Worm (Caenorhabditis elegans) whole organism, L2 larva: ENCODE results near the gene clec-150.

Experiments
- ceh-16 ChIP-seq: fragments of 150-350 bp; optimal IDR thresholded peaks from 2 replicates; lab custom pipeline; 2014; ENCODE audit warnings: missing biosample characterization, missing genetic modification characterization
- dmd-4 ChIP-seq: sonication (generic microtip); optimal IDR thresholded peaks from 2 replicates; lab custom pipeline; 2017; ENCODE audit warnings: missing biosample characterization, missing genetic modification characterization
- elt-1 ChIP-seq: fragments of 150-350 bp; optimal IDR thresholded peaks from 2 replicates; lab custom pipeline; 2014; ENCODE audit warnings: missing biosample characterization, missing genetic modification characterization
- lin-39 ChIP-seq: fragments of 150-350 bp; optimal IDR thresholded peaks from 2 replicates; lab custom pipeline; 2014; ENCODE audit warnings: missing biosample characterization, missing genetic modification reagents, missing genetic modification characterization
- nhr-11 ChIP-seq: fragments of 150-350 bp; optimal IDR thresholded peaks from 2 replicates; lab custom pipeline; 2014; ENCODE audit warnings: missing biosample characterization, missing genetic modification characterization
- unc-62 ChIP-seq: fragments of 150-350 bp; optimal IDR thresholded peaks from 2 replicates; lab custom pipeline; 2014; ENCODE audit warnings: missing biosample characterization, missing genetic modification reagents, missing genetic modification characterization
- zag-1 ChIP-seq: fragments of 150-350 bp; optimal IDR thresholded peaks from 2 replicates; lab custom pipeline; 2014; ENCODE audit warnings: missing biosample characterization, missing genetic modification characterization

ce11 chrIII:1054096-1054495 lies 51.6 kb downstream of the clec-150 start:
- no peak for TF ChIP-seq nhr-11
- no peak for TF ChIP-seq unc-62
- no peak for TF ChIP-seq zag-1 (tag; lab: Kevin White, UChicago)
- TF ChIP-seq dmd-4: no peak
- no peak for TF ChIP-seq elt-1
- TF ChIP-seq lin-39 (tag; lab: Kevin White, UChicago): no peak
- no peak for TF ChIP-seq ceh-16 (tag; lab: Kevin White, UChicago)
